Worm (Caenorhabditis elegans) whole organism, late embryonic: ENCODE data around the gene K09C6.3.

Experiments used
- hlh-15 ChIP-seq: sonication (generic microtip); optimal IDR thresholded peaks from 2 replicates; lab custom pipeline; 2016; ENCODE audit warnings: missing genetic modification characterization, missing compliant biosample characterization
- nfya-1 ChIP-seq: sonication (generic microtip); optimal IDR thresholded peaks from 2 replicates; lab custom pipeline; 2017; ENCODE audit warnings: missing genetic modification characterization, mild to moderate bottlenecking, missing compliant biosample characterization, antibody characterized with exemption, moderate library complexity
- npax-4 ChIP-seq: sonication (generic microtip); optimal IDR thresholded peaks from 2 replicates; lab custom pipeline; 2016; ENCODE audit warnings: missing genetic modification characterization, missing compliant biosample characterization
- pros-1 ChIP-seq: fragments of 150-350 bp; optimal IDR thresholded peaks from 2 replicates; lab custom pipeline; 2014; ENCODE audit warnings: missing biosample characterization, missing genetic modification reagents, missing genetic modification characterization
- rnt-1 ChIP-seq: sonication (generic microtip); optimal IDR thresholded peaks from 2 replicates; lab custom pipeline; 2016; ENCODE audit warnings: missing genetic modification characterization, missing compliant biosample characterization

ce11 chrV:849042-849441 is 3.2 kb upstream of the K09C6.3 start:
- TF ChIP-seq nfya-1 (tag; lab: Kevin White, UChicago) (no peak), pros-1 (no peak), hlh-15 (tag; lab: Kevin White, UChicago) (no peak), rnt-1 (tag; lab: Kevin White, UChicago) (no peak), npax-4 (tag; lab: Kevin White, UChicago) (no peak)
